Fruit fly (Drosophila melanogaster): ENCODE data around the gene CG44194.

CG44194 gene

DNA sequence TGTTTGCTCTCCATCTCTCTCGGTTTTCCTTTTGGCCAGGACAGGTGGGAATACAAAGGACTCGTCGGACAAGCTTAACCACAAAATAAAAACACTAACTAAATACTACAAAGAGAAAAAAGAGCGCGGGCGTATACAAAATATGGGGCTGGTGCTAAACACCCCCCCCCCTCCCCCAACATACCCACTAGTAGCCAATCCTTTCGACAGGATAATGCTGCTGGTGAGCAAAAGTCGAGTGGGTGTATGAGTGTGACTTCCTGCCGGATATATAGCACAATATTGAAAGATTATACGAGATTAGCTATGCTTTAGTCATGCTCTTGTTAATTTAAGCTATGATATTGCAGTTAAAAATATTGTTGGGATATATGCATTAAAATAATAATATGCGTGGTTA, 22.3 kb downstream of the CG44194 start:
- TF ChIP-seq cyc (GFP tag; optimal IDR thresholded peaks at IDR 0.05), result no peak
- TF ChIP-seq Lpt (GFP tag; optimal IDR thresholded peaks at IDR 0.05), result no peak
- no peak for TF ChIP-seq CG6163 (GFP tag; IDR thresholded peaks at IDR 0.05)
- TF ChIP-seq CG1621 (tag; optimal IDR thresholded peaks at IDR 0.05), result no peak
- no peak for TF ChIP-seq fd85E (GFP tag; optimal IDR thresholded peaks at IDR 0.05)
- TF ChIP-seq salr (GFP tag; optimal IDR thresholded peaks at IDR 0.05), result no peak
- no peak for TF ChIP-seq Sox102F (GFP tag; optimal IDR thresholded peaks at IDR 0.05)

DNA sequence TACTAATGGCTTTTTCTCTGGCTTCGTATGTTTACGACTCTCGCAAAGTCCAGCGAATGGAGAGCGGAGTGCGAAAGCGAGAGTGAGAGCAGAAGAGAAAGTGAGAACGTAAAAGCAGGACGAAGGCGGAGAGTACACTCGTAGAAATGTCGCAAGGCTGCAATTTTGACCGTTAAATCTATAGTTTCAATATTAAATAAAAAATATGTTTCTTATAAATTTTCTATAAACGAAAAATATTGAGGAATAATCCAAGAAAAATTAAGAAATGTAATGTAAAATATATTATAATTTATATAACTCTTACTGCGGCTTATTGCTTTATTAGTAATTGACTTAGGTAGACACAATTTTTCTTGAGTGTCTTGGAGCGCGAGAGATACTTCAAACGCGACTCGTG, 23.1 kb downstream of the CG44194 start:
- TF ChIP-seq Gug (GFP tag; IDR thresholded peaks at IDR 0.05) (no peak), CG15336 (GFP tag; IDR thresholded peaks at IDR 0.05) (no peak), cyc (GFP tag; optimal IDR thresholded peaks at IDR 0.05) (no peak), dsx (GFP tag; optimal IDR thresholded peaks at IDR 0.05; ENCODE audit: poor library complexity, severe bottlenecking) (no peak), CG3032 (tag; optimal IDR thresholded peaks at IDR 0.05) (no peak), Blimp-1 (GFP tag; optimal IDR thresholded peaks at IDR 0.05) (peak; percentile 89), Eip75B (GFP tag; optimal IDR thresholded peaks at IDR 0.05) (no peak), CG11294 (GFP tag; IDR thresholded peaks at IDR 0.05) (no peak), eg (GFP tag; IDR thresholded peaks at IDR 0.05) (0 out of 3 replicates have a peak, but pooled peaks have one; percentile 23), Eip93F (GFP tag; optimal IDR thresholded peaks at IDR 0.05) (no peak), CG31627 (GFP tag; optimal IDR thresholded peaks at IDR 0.05) (no peak), CG32006 (GFP tag; optimal IDR thresholded peaks at IDR 0.05) (peak; percentile 46), CG6792 (GFP tag; optimal IDR thresholded peaks at IDR 0.05) (peak; percentile 50), CG6276 (GFP tag; optimal IDR thresholded peaks at IDR 0.05) (no peak), CG3919 (GFP tag; optimal IDR thresholded peaks at IDR 0.05) (peak; percentile 55), topi (GFP tag; optimal IDR thresholded peaks at IDR 0.05) (peak; percentile 42), Smox (GFP tag; optimal IDR thresholded peaks at IDR 0.05) (no peak), OdsH (GFP tag; optimal IDR thresholded peaks at IDR 0.05) (peak; percentile 46), fd59A (GFP tag; optimal IDR thresholded peaks at IDR 0.05) (no peak), Ets21C (GFP tag; optimal IDR thresholded peaks at IDR 0.05) (no peak), CG9139 (GFP tag; optimal IDR thresholded peaks at IDR 0.05) (no peak), Sox14 (GFP tag; optimal IDR thresholded peaks at IDR 0.05) (no peak), achi (GFP tag; optimal IDR thresholded peaks at IDR 0.05) (peak; percentile 35), CG34406 (GFP tag; optimal IDR thresholded peaks at IDR 0.05) (peak; percentile 10), CG6808 (GFP tag; optimal IDR thresholded peaks at IDR 0.05) (no peak), CG1621 (tag; optimal IDR thresholded peaks at IDR 0.05) (no peak), fkh (GFP tag; optimal IDR thresholded peaks at IDR 0.05) (no peak), dac (GFP tag; optimal IDR thresholded peaks at IDR 0.05) (no peak), fd85E (GFP tag; optimal IDR thresholded peaks at IDR 0.05) (no peak), CG11902 (GFP tag; optimal IDR thresholded peaks at IDR 0.05) (no peak), CG10631 (GFP tag; optimal IDR thresholded peaks at IDR 0.05) (peak; percentile 53), Hr38 (GFP tag; optimal IDR thresholded peaks at IDR 0.05) (no peak), Hr4 (GFP tag; optimal IDR thresholded peaks at IDR 0.05) (no peak), Ets96B (tag; optimal IDR thresholded peaks at IDR 0.05) (no peak), Met (GFP tag; optimal IDR thresholded peaks at IDR 0.05) (peak; percentile 19), CG4318 (GFP tag; optimal IDR thresholded peaks at IDR 0.05) (no peak), CG8319 (GFP tag; optimal IDR thresholded peaks at IDR 0.05) (no peak), CG8119 (GFP tag; IDR thresholded peaks at IDR 0.05) (no peak), CG8632 (GFP tag; optimal IDR thresholded peaks at IDR 0.05) (peak; percentile 30), pdm3 (GFP tag; optimal IDR thresholded peaks at IDR 0.05) (no peak), ss (GFP tag; optimal IDR thresholded peaks at IDR 0.05) (no peak), CG11762 (GFP tag; optimal IDR thresholded peaks at IDR 0.05; ENCODE audit: insufficient read depth) (no peak), spab (GFP tag; optimal IDR thresholded peaks at IDR 0.05) (no peak), svp (GFP tag) (peak; percentile 64), CG6163 (GFP tag; IDR thresholded peaks at IDR 0.05) (no peak; the same call in 2 of the 3 replicates), net (GFP tag; optimal IDR thresholded peaks at IDR 0.05) (no peak), lz (GFP tag; optimal IDR thresholded peaks at IDR 0.05) (peak; percentile 9), salr (GFP tag; optimal IDR thresholded peaks at IDR 0.05) (peak in 1 of 2 experiments; percentile 30)

All from whole organism, prepupa.